Worm (Caenorhabditis elegans) whole organism, L1 larva: ENCODE data around the gene ZK377.15.
A peak's percentile ranks its signal among the peaks of the same experiment; 100 is the strongest.

Experiments
- C16A3.4 ChIP-seq: fragments of 150-350 bp; optimal IDR thresholded peaks from 2 replicates; lab custom pipeline; 2014; ENCODE audit warnings: missing biosample characterization, missing genetic modification characterization
- alr-1 ChIP-seq: fragments of 200-800 bp; sonication (Bioruptor generic); optimal IDR thresholded peaks from 2 replicates; lab custom pipeline; 2018; ENCODE audit warnings: borderline replicate concordance, mild to moderate bottlenecking, missing genetic modification characterization, missing compliant biosample characterization
- ama-1 ChIP-seq: fragments of 150-350 bp; optimal IDR thresholded peaks from 2 replicates; lab custom pipeline; 2014
- blmp-1 ChIP-seq: fragments of 150-350 bp; optimal IDR thresholded peaks from 2 replicates; lab custom pipeline; 2014; ENCODE audit warnings: missing biosample characterization, missing genetic modification characterization
- ceh-63 ChIP-seq: fragments of 200-800 bp; sonication (Bioruptor generic); optimal IDR thresholded peaks from 2 replicates; lab custom pipeline; 2018; ENCODE audit warnings: mild to moderate bottlenecking, missing genetic modification characterization, missing compliant biosample characterization
- ceh-8 ChIP-seq: fragments of 200-800 bp; sonication (Bioruptor generic); optimal IDR thresholded peaks from 2 replicates; lab custom pipeline; 2018; ENCODE audit warnings: mild to moderate bottlenecking, missing genetic modification characterization, moderate library complexity, missing compliant biosample characterization
- ceh-88 ChIP-seq: fragments of 200-800 bp; sonication (Bioruptor generic); IDR thresholded peaks from 2 replicates; pipeline ENCODE4 v1.3.6; 2022; ENCODE audit warnings: missing genetic modification characterization, missing compliant biosample characterization
- ceh-90 ChIP-seq: sonication (generic microtip); optimal IDR thresholded peaks from 2 replicates; lab custom pipeline; 2016; ENCODE audit warnings: missing genetic modification characterization, missing compliant biosample characterization
- dpl-1 ChIP-seq, 3 experiments: fragments of 150-350 bp in 2 of 3; sonication (generic microtip) in 1 of 3; optimal IDR thresholded peaks; 2 replicates each; lab custom pipeline; 2014 to 2017; ENCODE audit warnings: missing biosample characterization in 3 of 3, missing genetic modification characterization in 3 of 3, missing genetic modification reagents in 3 of 3
- dsc-1 ChIP-seq: sonication (generic microtip); optimal IDR thresholded peaks from 2 replicates; lab custom pipeline; 2016; ENCODE audit warnings: mild to moderate bottlenecking, missing genetic modification characterization, missing compliant biosample characterization
- elt-2 ChIP-seq: sonication (generic microtip); optimal IDR thresholded peaks from 2 replicates; lab custom pipeline; 2016; ENCODE audit warnings: missing genetic modification characterization, mild to moderate bottlenecking, inconsistent platforms, missing compliant biosample characterization, missing genetic modification reagents
- elt-3 ChIP-seq, 6 experiments: fragments of 150-350 bp in 1 of 6; sonication (generic microtip); optimal IDR thresholded peaks; 2 replicates each; lab custom pipeline; 2017 to 2018; ENCODE audit warnings: missing biosample characterization in 6 of 6, missing genetic modification characterization in 6 of 6, inconsistent platforms in 1 of 6
- fkh-10 ChIP-seq: sonication (generic microtip); optimal IDR thresholded peaks from 2 replicates; lab custom pipeline; 2017; ENCODE audit warnings: missing biosample characterization, missing genetic modification reagents, missing genetic modification characterization
- hlh-17 ChIP-seq: fragments of 200-800 bp; sonication (Bioruptor generic); optimal IDR thresholded peaks from 2 replicates; lab custom pipeline; 2018; ENCODE audit warnings: missing genetic modification characterization, mild to moderate bottlenecking, missing compliant biosample characterization, moderate library complexity, borderline replicate concordance
- hpl-2 ChIP-seq: fragments of 150-350 bp; optimal IDR thresholded peaks from 2 replicates; lab custom pipeline; 2014; ENCODE audit warnings: missing biosample characterization, missing genetic modification reagents, missing genetic modification characterization
- lin-14 ChIP-seq: fragments of 200-800 bp; sonication (Bioruptor generic); optimal IDR thresholded peaks from 2 replicates; lab custom pipeline; 2018; ENCODE audit warnings: mild to moderate bottlenecking, missing genetic modification characterization, moderate library complexity, missing compliant biosample characterization
- lin-35 ChIP-seq, 2 experiments: fragments of 150-350 bp; optimal IDR thresholded peaks; 2 replicates each; lab custom pipeline; 2014; ENCODE audit warnings: missing biosample characterization in 2 of 2, missing genetic modification characterization in 2 of 2, missing genetic modification reagents in 2 of 2
- mab-9 ChIP-seq: fragments of 200-800 bp; sonication (Bioruptor generic); IDR thresholded peaks from 2 replicates; pipeline ENCODE4 v1.3.6; 2022; ENCODE audit warnings: missing genetic modification reagents, missing genetic modification characterization, missing compliant biosample characterization
- mef-2 ChIP-seq: fragments of 150-350 bp; optimal IDR thresholded peaks from 2 replicates; lab custom pipeline; 2014; ENCODE audit warnings: missing biosample characterization, missing genetic modification characterization
- mep-1 ChIP-seq: fragments of 150-350 bp; optimal IDR thresholded peaks from 2 replicates; lab custom pipeline; 2014; ENCODE audit warnings: missing biosample characterization, missing genetic modification characterization
- nhr-19 ChIP-seq: fragments of 200-800 bp; sonication (Bioruptor generic); conservative IDR thresholded peaks from 2 replicates; pipeline ENCODE4 v1.3.6; 2022; ENCODE audit warnings: missing genetic modification characterization, missing compliant biosample characterization
- nhr-28 ChIP-seq: fragments of 150-350 bp; optimal IDR thresholded peaks from 2 replicates; lab custom pipeline; 2014; ENCODE audit warnings: missing biosample characterization, missing genetic modification characterization
- nhr-77 ChIP-seq: fragments of 150-350 bp; optimal IDR thresholded peaks from 2 replicates; lab custom pipeline; 2014; ENCODE audit warnings: missing biosample characterization, missing genetic modification characterization
- pax-3 ChIP-seq: fragments of 200-800 bp; sonication (Bioruptor generic); optimal IDR thresholded peaks from 2 replicates; lab custom pipeline; 2018; ENCODE audit warnings: mild to moderate bottlenecking, missing genetic modification characterization, moderate library complexity, missing compliant biosample characterization
- snu-23 ChIP-seq: sonication (generic microtip); optimal IDR thresholded peaks from 2 replicates; lab custom pipeline; 2016; ENCODE audit warnings: missing genetic modification characterization, missing compliant biosample characterization
- sox-4 ChIP-seq: sonication (generic microtip); optimal IDR thresholded peaks from 2 replicates; lab custom pipeline; 2016; ENCODE audit warnings: missing genetic modification characterization, missing compliant biosample characterization
- sup-37 ChIP-seq: fragments of 200-800 bp; sonication (Bioruptor generic); optimal IDR thresholded peaks from 2 replicates; lab custom pipeline; 2018; ENCODE audit warnings: mild to moderate bottlenecking, missing genetic modification characterization, missing compliant biosample characterization
- zip-4 ChIP-seq: fragments of 200-800 bp; sonication (Bioruptor generic); optimal IDR thresholded peaks from 2 replicates; lab custom pipeline; 2018; ENCODE audit warnings: mild to moderate bottlenecking, missing genetic modification characterization, moderate library complexity, missing compliant biosample characterization
- ztf-11 ChIP-seq, 2 experiments: sonication (generic microtip); optimal IDR thresholded peaks; 2 replicates each; lab custom pipeline; 2016 to 2017; ENCODE audit warnings: missing genetic modification characterization in 2 of 2, missing biosample characterization in 1 of 2, missing compliant biosample characterization in 1 of 2

The ZK377.15 gene

DNA sequence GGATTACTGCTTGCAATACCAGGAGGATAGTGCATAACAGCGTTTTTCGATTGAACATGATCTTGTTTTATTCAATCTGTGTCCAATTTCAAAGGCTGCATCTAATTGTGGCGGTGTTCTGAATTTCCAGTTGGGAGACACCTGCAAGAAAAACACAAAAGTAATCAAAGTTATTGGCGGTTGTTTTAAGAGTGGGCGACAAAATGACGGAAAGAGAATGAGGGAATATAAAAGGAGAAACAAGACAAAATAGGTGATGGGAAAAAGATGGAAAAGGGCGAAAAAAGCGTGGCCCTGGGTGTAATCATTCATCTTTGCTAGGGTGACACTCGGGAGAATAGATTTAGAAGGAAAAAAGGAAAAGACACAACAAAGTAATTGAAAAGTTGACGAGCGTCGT, at the start of gene ZK377.15, which contains the start of gene sax-3:
Gene ZK377.15 (minus strand): TSS at position 101 of the 400 bp plus-strand sequence.
Gene sax-3 (minus strand): TSS at position 143 of the 400 bp plus-strand sequence.
- peak; percentile 25 for TF ChIP-seq lin-14 (GFP tag; lab: Kevin White, UChicago)
- TF ChIP-seq dsc-1 (tag; lab: Kevin White, UChicago), result no peak

ce11 chrX:3513715-3514114, 48.0 kb upstream of the ZK377.15 start:
- TF ChIP-seq fkh-10 (GFP tag; lab: Kevin White, UChicago) (peak; percentile 91), lin-14 (GFP tag; lab: Kevin White, UChicago) (peak; percentile 43), mep-1 (no peak)
- TF ChIP-seq, all 84 proteins: peak for 2

DNA sequence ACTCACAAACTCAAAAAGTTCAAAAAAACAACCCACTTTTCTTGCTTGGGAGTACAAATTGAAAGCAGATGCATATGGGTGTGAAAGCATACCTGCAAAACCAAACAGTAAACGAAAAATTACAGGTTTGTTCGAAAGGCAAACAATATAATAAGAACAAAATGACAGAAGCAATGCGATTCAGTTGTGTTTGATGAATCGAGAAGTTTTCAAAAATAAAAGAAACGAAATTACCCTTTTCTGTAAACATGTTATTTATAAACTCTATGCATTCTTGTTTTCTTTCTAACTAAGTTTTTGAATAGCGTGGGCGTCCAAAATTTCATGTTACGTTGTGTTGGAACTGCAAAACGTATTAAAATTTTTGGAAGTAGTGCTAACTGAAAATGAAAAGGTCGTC, 43.2 kb upstream of the ZK377.15 start, which contains the start of gene sox-4:
Gene sox-4 (minus strand): TSS at position 101 of the 400 bp plus-strand sequence.
- TF ChIP-seq nhr-77 (tag; lab: Kevin White, UChicago), result no peak
- no peak for TF ChIP-seq fkh-10 (GFP tag; lab: Kevin White, UChicago)
- no peak for TF ChIP-seq dpl-1 (GFP tag; optimal IDR thresholded peaks at IDR 0.05; lab: Kevin White, UChicago)
- TF ChIP-seq ceh-88 (GFP tag; lab: Robert Waterston, UW), result no peak
- no peak for TF ChIP-seq ceh-63 (GFP tag; lab: Kevin White, UChicago)
- TF ChIP-seq ztf-11 (tag; optimal IDR thresholded peaks at IDR 0.05; lab: Kevin White, UChicago), result no peak
- TF ChIP-seq hpl-2 (GFP tag; lab: Kevin White, UChicago), result no peak
- no peak for TF ChIP-seq ceh-90 (tag; lab: Kevin White, UChicago)
- no peak for TF ChIP-seq nhr-19 (GFP tag; lab: Robert Waterston, UW)
- TF ChIP-seq dsc-1 (tag; lab: Kevin White, UChicago), result no peak
- TF ChIP-seq alr-1 (tag; lab: Kevin White, UChicago), result no peak
- TF ChIP-seq, all 84 proteins: peak for 0

DNA sequence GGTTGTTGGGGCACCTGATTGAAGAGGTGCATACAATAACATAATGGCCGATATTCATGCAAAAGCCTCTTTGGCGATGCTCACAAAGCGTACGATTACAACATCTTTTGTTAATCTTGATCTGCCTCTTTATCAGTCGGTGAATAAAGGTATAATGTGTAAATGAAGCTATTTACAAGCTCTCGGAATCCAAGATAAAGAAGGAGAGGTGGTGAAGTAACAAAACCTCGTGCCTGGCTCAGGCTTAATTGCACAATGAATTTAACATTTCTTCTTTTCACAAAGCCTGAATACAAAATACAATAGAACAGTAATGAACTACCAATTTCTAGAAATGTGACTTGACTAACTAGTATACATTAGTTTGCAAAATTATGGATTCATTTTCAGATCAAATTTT, 41.5 kb upstream of the ZK377.15 start:
- TF ChIP-seq nhr-28 (tag; lab: Kevin White, UChicago), result no peak
- TF ChIP-seq ama-1, result no peak
- no peak for TF ChIP-seq zip-4
- peak; percentile 18 for TF ChIP-seq pax-3 (tag; lab: Kevin White, UChicago)
- no peak for TF ChIP-seq blmp-1 (tag; lab: Kevin White, UChicago)
- TF ChIP-seq sox-4, result peak; percentile 99
- TF ChIP-seq C16A3.4 (tag; lab: Kevin White, UChicago), result no peak
- no peak for TF ChIP-seq snu-23 (GFP tag; lab: Kevin White, UChicago)
- peak; percentile 56 for TF ChIP-seq dsc-1 (tag; lab: Kevin White, UChicago)
- TF ChIP-seq hpl-2 (GFP tag; lab: Kevin White, UChicago), result no peak
- no peak for TF ChIP-seq ceh-8
- no peak for TF ChIP-seq sup-37 (GFP tag; lab: Kevin White, UChicago)
- no peak for TF ChIP-seq alr-1 (tag; lab: Kevin White, UChicago)
- TF ChIP-seq hlh-17 (GFP tag; lab: Kevin White, UChicago), result no peak
- no peak for TF ChIP-seq elt-3 (tag; optimal IDR thresholded peaks at IDR 0.05; lab: Kevin White, UChicago)
- TF ChIP-seq ceh-90 (tag; lab: Kevin White, UChicago), result no peak
- no peak for TF ChIP-seq mab-9 (GFP tag; lab: Robert Waterston, UW)

DNA sequence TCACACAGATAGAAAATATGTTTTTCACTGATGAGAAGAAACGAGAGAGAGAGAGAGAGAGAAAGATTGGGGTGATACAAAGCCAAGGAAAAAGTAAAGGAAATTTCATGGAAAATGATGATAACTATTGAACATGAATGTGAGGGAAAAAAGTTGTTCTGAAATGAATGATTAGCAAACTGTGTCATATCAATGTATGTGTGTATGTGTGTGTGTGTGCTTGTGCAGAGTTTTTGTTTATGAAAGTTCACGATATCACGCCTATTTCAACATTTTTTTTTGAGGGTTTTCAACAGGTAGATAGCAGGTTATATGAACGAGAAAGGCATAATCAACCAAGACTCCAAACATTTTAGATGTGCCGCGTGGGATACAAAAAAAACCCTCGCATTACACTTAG, 40.9 kb upstream of the ZK377.15 start:
- TF ChIP-seq ceh-8 (no peak), dpl-1 (GFP tag; optimal IDR thresholded peaks at IDR 0.05; lab: Kevin White, UChicago) (no peak), mef-2 (tag; lab: Kevin White, UChicago) (no peak)

DNA sequence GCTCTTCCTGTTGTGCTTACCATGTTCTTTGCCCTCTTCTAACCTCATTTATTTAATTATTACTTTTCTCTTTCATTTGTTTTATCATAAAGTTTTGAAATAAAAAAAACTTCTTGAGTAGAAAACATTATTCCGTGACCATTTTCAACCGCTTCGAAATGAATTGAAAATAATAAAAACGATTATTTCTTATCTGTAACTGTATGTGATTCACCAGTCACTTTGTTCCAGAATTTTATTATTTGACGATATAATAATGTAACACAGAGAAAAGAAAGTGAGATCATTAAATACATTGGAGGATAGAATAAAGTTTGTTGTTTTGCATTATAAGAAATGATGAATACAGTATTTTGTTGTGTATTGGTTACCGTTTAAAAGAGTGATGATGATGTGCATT, 39.4 kb upstream of the ZK377.15 start:
- TF ChIP-seq zip-4, result no peak
- TF ChIP-seq lin-35 (GFP tag; optimal IDR thresholded peaks at IDR 0.05; lab: Kevin White, UChicago), result peak in 1 of 2 experiments; percentile 8
- peak; percentile 16 for TF ChIP-seq elt-2 (tag; lab: Kevin White, UChicago)
